Worm (Caenorhabditis elegans) whole organism, young adult: Measurements from ENCODE around the gene rbm-28.

Experiments used
- B0336.3 ChIP-seq: fragments of 200-800 bp; sonication (Bioruptor generic); IDR thresholded peaks from 2 replicates; pipeline ENCODE4 v1.3.6; 2022; ENCODE audit warnings: missing genetic modification characterization, missing compliant biosample characterization
- D2030.7 ChIP-seq: fragments of 200-800 bp; sonication (Bioruptor generic); IDR thresholded peaks from 2 replicates; pipeline ENCODE4 v1.3.6; 2022; ENCODE audit warnings: missing genetic modification reagents, missing genetic modification characterization, missing compliant biosample characterization
- F23B12.7 ChIP-seq: sonication (generic microtip); optimal IDR thresholded peaks from 2 replicates; lab custom pipeline; 2017; ENCODE audit warnings: missing genetic modification characterization, mild to moderate bottlenecking, missing compliant biosample characterization, antibody characterized with exemption, moderate library complexity; ENCODE audit not compliant: insufficient read depth
- F33H1.4 ChIP-seq: fragments of 200-800 bp; sonication (Bioruptor generic); IDR thresholded peaks from 2 replicates; pipeline ENCODE4 v1.3.6; 2022; ENCODE audit warnings: missing genetic modification reagents, missing genetic modification characterization, missing compliant biosample characterization
- F52B5.7 ChIP-seq: sonication (generic microtip); optimal IDR thresholded peaks from 2 replicates; lab custom pipeline; 2016; ENCODE audit warnings: mild to moderate bottlenecking, missing genetic modification characterization, missing compliant biosample characterization
- F57A8.1 ChIP-seq: fragments of 200-800 bp; sonication (Bioruptor generic); optimal IDR thresholded peaks from 2 replicates; lab custom pipeline; 2018; ENCODE audit warnings: mild to moderate bottlenecking, missing genetic modification characterization, moderate library complexity, missing compliant biosample characterization
- F57C9.4 ChIP-seq: sonication (generic microtip); optimal IDR thresholded peaks from 2 replicates; lab custom pipeline; 2017; ENCODE audit warnings: mild to moderate bottlenecking, missing genetic modification characterization, missing compliant biosample characterization
- K11D2.4 ChIP-seq: fragments of 200-800 bp; sonication (Bioruptor generic); IDR thresholded peaks from 2 replicates; pipeline ENCODE4 v1.3.6; 2022; ENCODE audit warnings: missing genetic modification reagents, missing genetic modification characterization, missing compliant biosample characterization
- T26A5.8 ChIP-seq: sonication (generic microtip); optimal IDR thresholded peaks from 2 replicates; lab custom pipeline; 2016; ENCODE audit warnings: missing genetic modification characterization, missing compliant biosample characterization
- aptf-2 ChIP-seq: fragments of 200-800 bp; sonication (Bioruptor generic); conservative IDR thresholded peaks from 2 replicates; pipeline ENCODE4 v1.3.6; 2022; ENCODE audit warnings: missing genetic modification reagents, missing genetic modification characterization, missing compliant biosample characterization
- atf-7 ChIP-seq: sonication (generic microtip); optimal IDR thresholded peaks from 2 replicates; lab custom pipeline; 2017; ENCODE audit warnings: mild to moderate bottlenecking, missing genetic modification characterization, missing compliant biosample characterization
- athp-1 ChIP-seq: sonication (generic microtip); optimal IDR thresholded peaks from 2 replicates; lab custom pipeline; 2017; ENCODE audit warnings: mild to moderate bottlenecking, missing genetic modification characterization, missing compliant biosample characterization
- attf-3 ChIP-seq: fragments of 200-800 bp; sonication (Bioruptor generic); conservative IDR thresholded peaks from 2 replicates; pipeline ENCODE4 v1.3.6; 2022; ENCODE audit warnings: missing genetic modification reagents, missing genetic modification characterization, missing compliant biosample characterization
- attf-6 ChIP-seq: fragments of 200-800 bp; sonication (Bioruptor generic); IDR thresholded peaks from 2 replicates; pipeline ENCODE4 v1.3.6; 2022; ENCODE audit warnings: missing genetic modification reagents, missing genetic modification characterization, missing compliant biosample characterization
- bed-2 ChIP-seq: fragments of 200-800 bp; sonication (Bioruptor generic); IDR thresholded peaks from 2 replicates; pipeline ENCODE4 v1.3.6; 2022; ENCODE audit warnings: missing genetic modification reagents, missing genetic modification characterization, missing compliant biosample characterization
- dox-1 ChIP-seq: fragments of 200-800 bp; sonication (Bioruptor generic); IDR thresholded peaks from 2 replicates; pipeline ENCODE4 v1.3.6; 2022; ENCODE audit warnings: missing genetic modification reagents, missing genetic modification characterization, missing compliant biosample characterization
- dpff-1 ChIP-seq: sonication (generic microtip); optimal IDR thresholded peaks from 2 replicates; lab custom pipeline; 2017; ENCODE audit warnings: mild to moderate bottlenecking, missing genetic modification characterization, missing compliant biosample characterization
- dpl-1 ChIP-seq: fragments of 150-350 bp; optimal IDR thresholded peaks from 2 replicates; lab custom pipeline; 2014; ENCODE audit warnings: missing biosample characterization, missing genetic modification reagents, missing genetic modification characterization
- egrh-3 ChIP-seq: fragments of 200-800 bp; sonication (Bioruptor generic); IDR thresholded peaks from 2 replicates; pipeline ENCODE4 v1.3.6; 2022; ENCODE audit warnings: missing genetic modification reagents, missing genetic modification characterization, missing compliant biosample characterization
- gei-17 ChIP-seq: fragments of 200-800 bp; sonication (Bioruptor generic); optimal IDR thresholded peaks from 2 replicates; lab custom pipeline; 2018; ENCODE audit warnings: mild to moderate bottlenecking, missing genetic modification characterization, missing compliant biosample characterization
- let-526 ChIP-seq: fragments of 200-800 bp; sonication (Bioruptor generic); IDR thresholded peaks from 2 replicates; pipeline ENCODE4 v1.3.6; 2022; ENCODE audit warnings: missing genetic modification reagents, missing genetic modification characterization, missing compliant biosample characterization
- let-607 ChIP-seq, 2 experiments: fragments of 200-800 bp in 1 of 2; sonication (Bioruptor generic) in 1 of 2; sonication (generic microtip) in 1 of 2; optimal IDR thresholded peaks; 2 replicates each; lab custom pipeline; 2016 to 2018; ENCODE audit warnings: mild to moderate bottlenecking in 2 of 2, missing compliant biosample characterization in 2 of 2, missing genetic modification characterization in 2 of 2, moderate library complexity in 2 of 2, missing genotype in 1 of 2
- lin-26 ChIP-seq: fragments of 200-800 bp; sonication (Bioruptor generic); IDR thresholded peaks from 2 replicates; pipeline ENCODE4 v1.3.6; 2022; ENCODE audit warnings: missing genetic modification reagents, missing genetic modification characterization, missing compliant biosample characterization
- madf-10 ChIP-seq: sonication (generic microtip); optimal IDR thresholded peaks from 2 replicates; lab custom pipeline; 2016; ENCODE audit warnings: mild to moderate bottlenecking, missing genetic modification characterization, missing compliant biosample characterization
- mcd-1 ChIP-seq: fragments of 200-800 bp; sonication (Bioruptor generic); IDR thresholded peaks from 2 replicates; pipeline ENCODE4 v1.3.6; 2022; ENCODE audit warnings: missing genetic modification reagents, missing genetic modification characterization, missing compliant biosample characterization
- mel-28 ChIP-seq: sonication (generic microtip); optimal IDR thresholded peaks from 2 replicates; lab custom pipeline; 2016; ENCODE audit warnings: borderline replicate concordance, mild to moderate bottlenecking, missing genetic modification characterization, missing compliant biosample characterization
- nfyb-1 ChIP-seq: fragments of 200-800 bp; sonication (Bioruptor generic); IDR thresholded peaks from 2 replicates; pipeline ENCODE4 v1.3.6; 2022; ENCODE audit warnings: missing genetic modification reagents, missing genetic modification characterization, missing compliant biosample characterization
- nhr-120 ChIP-seq: fragments of 200-800 bp; sonication (Bioruptor generic); IDR thresholded peaks from 2 replicates; pipeline ENCODE4 v1.3.6; 2022; ENCODE audit warnings: missing genetic modification characterization, missing compliant biosample characterization
- nhr-179 ChIP-seq: sonication (generic microtip); optimal IDR thresholded peaks from 2 replicates; lab custom pipeline; 2016; ENCODE audit warnings: mild to moderate bottlenecking, missing genetic modification characterization, missing compliant biosample characterization
- nhr-27 ChIP-seq: fragments of 200-800 bp; sonication (Bioruptor generic); optimal IDR thresholded peaks from 2 replicates; lab custom pipeline; 2018; ENCODE audit warnings: mild to moderate bottlenecking, missing genetic modification characterization, moderate library complexity, missing compliant biosample characterization
- pha-4 ChIP-seq: fragments of 150-350 bp; sonication (generic microtip); optimal IDR thresholded peaks from 2 replicates; lab custom pipeline; 2014; ENCODE audit warnings: missing biosample characterization, missing genetic modification reagents, missing genetic modification characterization
- rcor-1 ChIP-seq: fragments of 200-800 bp; sonication (Bioruptor generic); IDR thresholded peaks from 2 replicates; pipeline ENCODE4 v1.3.6; 2022; ENCODE audit warnings: missing genetic modification reagents, missing genetic modification characterization, missing compliant biosample characterization
- sdz-38 ChIP-seq: sonication (generic microtip); optimal IDR thresholded peaks from 2 replicates; lab custom pipeline; 2016; ENCODE audit warnings: missing genotype, missing genetic modification characterization, missing compliant biosample characterization
- somi-1 ChIP-seq: fragments of 200-800 bp; sonication (Bioruptor generic); optimal IDR thresholded peaks from 2 replicates; lab custom pipeline; 2018; ENCODE audit warnings: mild to moderate bottlenecking, missing genetic modification characterization, missing compliant biosample characterization
- tbp1 ChIP-seq: fragments of 200-800 bp; sonication (Bioruptor generic); optimal IDR thresholded peaks from 2 replicates; lab custom pipeline; 2018; ENCODE audit warnings: mild to moderate bottlenecking, missing genetic modification characterization, missing compliant biosample characterization
- tlf-1 ChIP-seq: fragments of 200-800 bp; sonication (Bioruptor generic); optimal IDR thresholded peaks from 2 replicates; lab custom pipeline; 2018; ENCODE audit warnings: mild to moderate bottlenecking, missing genetic modification characterization, missing compliant biosample characterization
- unc-130 ChIP-seq: sonication (generic microtip); optimal IDR thresholded peaks from 2 replicates; lab custom pipeline; 2016; ENCODE audit warnings: missing genetic modification reagents, missing genetic modification characterization, missing compliant biosample characterization
- zfh-2 ChIP-seq: fragments of 200-800 bp; sonication (Bioruptor generic); conservative IDR thresholded peaks from 2 replicates; pipeline ENCODE4 v1.3.6; 2022; ENCODE audit warnings: missing genetic modification reagents, missing genetic modification characterization, missing compliant biosample characterization
- zim-3 ChIP-seq: sonication (generic microtip); optimal IDR thresholded peaks from 2 replicates; lab custom pipeline; 2017; ENCODE audit warnings: mild to moderate bottlenecking, missing genetic modification characterization, moderate library complexity, missing compliant biosample characterization
- ztf-25 ChIP-seq: fragments of 200-800 bp; sonication (Bioruptor generic); IDR thresholded peaks from 2 replicates; pipeline ENCODE4 v1.3.6; 2022; ENCODE audit warnings: missing genetic modification reagents, missing genetic modification characterization, missing compliant biosample characterization

rbm-28 gene

ce11 chrII:14867530-14867929 is 10.5 kb downstream of the rbm-28 start:
- TF ChIP-seq let-607 (tag; optimal IDR thresholded peaks at IDR 0.05; lab: Kevin White, UChicago) (no peak), dox-1 (GFP tag; lab: Robert Waterston, UW) (0 out of 2 replicates have a peak, but pooled peaks have one; percentile 8)
- TF ChIP-seq, all 124 proteins: peak for 1

DNA sequence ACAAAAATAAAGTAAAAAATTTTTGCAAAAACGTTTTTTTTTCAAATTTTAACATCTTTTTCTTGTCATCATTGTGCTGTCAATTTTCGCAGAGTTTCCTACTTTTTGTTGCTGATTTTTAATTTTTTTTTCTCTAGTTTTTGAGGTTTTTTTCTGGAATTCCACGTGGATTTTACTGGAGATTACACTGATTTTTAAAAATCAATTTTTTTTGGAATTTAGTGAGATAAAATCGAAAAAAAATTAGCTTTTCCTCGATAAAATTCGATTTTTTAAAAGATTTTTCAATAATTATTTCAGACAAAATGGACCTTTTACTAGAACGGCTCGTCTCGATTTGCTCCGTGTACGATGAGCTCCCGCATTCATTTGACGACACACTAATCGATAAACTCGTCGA is 12.6 kb downstream of the rbm-28 start, which contains the start of gene R05H10.3:
Gene R05H10.3 (plus strand): TSS at position 301 of the 400 bp plus-strand sequence.
- no peak for TF ChIP-seq pha-4 (tag; lab: Kevin White, UChicago)
- TF ChIP-seq ztf-25 (GFP tag; lab: Robert Waterston, UW): no peak
- TF ChIP-seq somi-1: no peak
- TF ChIP-seq D2030.7 (GFP tag; lab: Robert Waterston, UW): no peak
- no peak for TF ChIP-seq egrh-3 (GFP tag; lab: Robert Waterston, UW)
- no peak for TF ChIP-seq nhr-27 (tag; lab: Kevin White, UChicago)
- TF ChIP-seq sdz-38 (tag; lab: Kevin White, UChicago): no peak
- TF ChIP-seq zim-3 (tag; lab: Kevin White, UChicago): no peak
- no peak for TF ChIP-seq let-526 (GFP tag; lab: Robert Waterston, UW)
- TF ChIP-seq F57C9.4: no peak
- no peak for TF ChIP-seq K11D2.4 (GFP tag; lab: Robert Waterston, UW)
- TF ChIP-seq tbp1 (GFP tag; lab: Kevin White, UChicago): no peak
- TF ChIP-seq tlf-1 (GFP tag; lab: Kevin White, UChicago): no peak
- TF ChIP-seq mcd-1: no peak
- no peak for TF ChIP-seq F23B12.7
- no peak for TF ChIP-seq madf-10 (tag; lab: Kevin White, UChicago)
- no peak for TF ChIP-seq dpl-1
- no peak for TF ChIP-seq T26A5.8 (tag; lab: Kevin White, UChicago)

- TF ChIP-seq zfh-2 (GFP tag; lab: Robert Waterston, UW) (peak; percentile 68), mel-28 (tag; lab: Kevin White, UChicago) (no peak), F33H1.4 (GFP tag; lab: Robert Waterston, UW) (no peak), egrh-3 (GFP tag; lab: Robert Waterston, UW) (peak; percentile 38; the same call in 1 of the 2 replicates)
These were observed 19.7 kb downstream of the rbm-28 start, which contains the start of gene Y53F4A.2 for ce11 chrII:14876737-14877203. Gene Y53F4A.2, minus strand, starts transcription at chrII:14877153.

ce11 chrII:14892515-14892914 is 35.5 kb downstream of the rbm-28 start:
- no peak for TF ChIP-seq F52B5.7 (tag; lab: Kevin White, UChicago)
- TF ChIP-seq dpff-1 (tag; lab: Kevin White, UChicago): no peak
- TF ChIP-seq F57A8.1 (GFP tag; lab: Kevin White, UChicago): no peak
- TF ChIP-seq unc-130 (GFP tag; lab: Kevin White, UChicago): no peak
- TF ChIP-seq rcor-1 (GFP tag; lab: Robert Waterston, UW): no peak
- no peak for TF ChIP-seq sdz-38 (tag; lab: Kevin White, UChicago)
- TF ChIP-seq nhr-120 (GFP tag; lab: Robert Waterston, UW): no peak
- TF ChIP-seq bed-2 (GFP tag; lab: Robert Waterston, UW): no peak
- TF ChIP-seq nfyb-1 (GFP tag; lab: Robert Waterston, UW): no peak
- no peak for TF ChIP-seq lin-26
- TF ChIP-seq nhr-179 (tag; lab: Kevin White, UChicago): no peak
- TF ChIP-seq attf-3: no peak
- TF ChIP-seq aptf-2 (GFP tag; lab: Robert Waterston, UW): no peak
- no peak for TF ChIP-seq athp-1 (tag; lab: Kevin White, UChicago)
- no peak for TF ChIP-seq atf-7 (tag; lab: Kevin White, UChicago)
- no peak for TF ChIP-seq D2030.7 (GFP tag; lab: Robert Waterston, UW)
- no peak for TF ChIP-seq B0336.3 (GFP tag; lab: Robert Waterston, UW)
- TF ChIP-seq attf-6 (GFP tag; lab: Robert Waterston, UW): no peak
- TF ChIP-seq gei-17 (GFP tag; lab: Kevin White, UChicago): no peak
- TF ChIP-seq, all 124 proteins: peak for 0
